Fruit fly (Drosophila melanogaster) whole organism, adult: Measurements from ENCODE around the gene Gss2.

ENCODE experiments used
- CG11617 ChIP-seq: fragments of 200-800 bp; sonication (Bioruptor generic); optimal IDR thresholded peaks from 2 replicates; lab custom pipeline; 2017; ENCODE audit warnings: mild to moderate bottlenecking, missing biosample characterization, missing genetic modification reagents, missing genetic modification characterization
- CG12768 ChIP-seq: fragments of 200-800 bp; sonication (Bioruptor generic); optimal IDR thresholded peaks from 2 replicates; lab custom pipeline; 2017; ENCODE audit warnings: missing biosample characterization, missing genetic modification characterization, mild to moderate bottlenecking, moderate library complexity, missing genetic modification reagents
- CG33017 ChIP-seq: fragments of 200-800 bp; sonication (Bioruptor generic); optimal IDR thresholded peaks from 2 replicates; lab custom pipeline; 2018; ENCODE audit warnings: missing biosample characterization, mild to moderate bottlenecking, missing genetic modification characterization, moderate library complexity
- CG5204 ChIP-seq: fragments of 200-800 bp; sonication (Bioruptor generic); optimal IDR thresholded peaks from 2 replicates; lab custom pipeline; 2016; ENCODE audit warnings: missing biosample characterization, missing genetic modification characterization
- CG7045 ChIP-seq: fragments of 200-800 bp; sonication (Bioruptor generic); optimal IDR thresholded peaks from 2 replicates; lab custom pipeline; 2017; ENCODE audit warnings: missing biosample characterization, mild to moderate bottlenecking, missing genetic modification characterization
- CG7101 ChIP-seq: fragments of 200-800 bp; sonication (Bioruptor generic); optimal IDR thresholded peaks from 2 replicates; lab custom pipeline; 2018; ENCODE audit warnings: missing biosample characterization, mild to moderate bottlenecking, missing genetic modification characterization, moderate library complexity
- Clk ChIP-seq: fragments of 200-800 bp; sonication (Bioruptor generic); optimal IDR thresholded peaks from 2 replicates; lab custom pipeline; 2017; ENCODE audit warnings: missing biosample characterization, missing genetic modification characterization
- Crg-1 ChIP-seq: fragments of 200-800 bp; sonication (Bioruptor generic); optimal IDR thresholded peaks from 2 replicates; lab custom pipeline; 2016; ENCODE audit warnings: missing biosample characterization, missing genetic modification characterization
- Hr96 ChIP-seq: fragments of 200-800 bp; sonication (Bioruptor generic); optimal IDR thresholded peaks from 2 replicates; lab custom pipeline; 2016; ENCODE audit warnings: missing biosample characterization, missing genetic modification characterization
- bab1 ChIP-seq: fragments of 200-800 bp; sonication (Bioruptor generic); optimal IDR thresholded peaks from 3 replicates; lab custom pipeline; 2019; ENCODE audit warnings: missing biosample characterization, mild to moderate bottlenecking, missing genetic modification characterization, moderate library complexity
- cic ChIP-seq: fragments of 200-800 bp; sonication (Bioruptor generic); optimal IDR thresholded peaks from 2 replicates; lab custom pipeline; 2017; ENCODE audit warnings: missing biosample characterization, mild to moderate bottlenecking, missing genetic modification characterization, moderate library complexity
- kay ChIP-seq: fragments of 200-800 bp; sonication (Bioruptor generic); peaks from one replicate; lab custom pipeline; 2016; ENCODE audit warnings: missing biosample characterization, missing genetic modification characterization, borderline replicate concordance
- pad ChIP-seq: fragments of 200-800 bp; sonication (Bioruptor generic); optimal IDR thresholded peaks from 3 replicates; lab custom pipeline; 2017; ENCODE audit warnings: missing biosample characterization, missing genetic modification characterization, mild to moderate bottlenecking, moderate library complexity, missing genetic modification reagents

- no peak for TF ChIP-seq bab1 (GFP tag; lab: Kevin White, UChicago)
- no peak for TF ChIP-seq CG11617 (GFP tag; lab: Kevin White, UChicago)
- no peak for TF ChIP-seq CG33017 (tag; lab: Kevin White, UChicago)
- TF ChIP-seq pad (GFP tag; lab: Kevin White, UChicago) = no peak
- peak; percentile 66 for TF ChIP-seq kay (GFP tag; lab: Kevin White, UChicago)
- TF ChIP-seq Clk = no peak
- TF ChIP-seq CG7101 (tag; lab: Kevin White, UChicago) = no peak
- no peak for TF ChIP-seq cic (GFP tag; lab: Kevin White, UChicago)
- no peak for TF ChIP-seq Crg-1 (GFP tag; lab: Kevin White, UChicago)
- TF ChIP-seq CG5204 = no peak
- no peak for TF ChIP-seq CG7045 (GFP tag; lab: Kevin White, UChicago)
- no peak for TF ChIP-seq CG12768 (GFP tag; lab: Kevin White, UChicago)
- TF ChIP-seq Hr96 (GFP tag; lab: Kevin White, UChicago) = no peak
Observed at dm6 chrX:17924034-17924433, 24.5 kb downstream of the Gss2 start.
